Fruit fly (Drosophila melanogaster): ENCODE measurements around the gene CG12112.

dm6 chrX:8576675-8577074 is 16.7 kb upstream of the CG12112 start:
- TF ChIP-seq CG8301 (tag; optimal IDR thresholded peaks at IDR 0.05) (no peak), gl (tag; optimal IDR thresholded peaks at IDR 0.05) (no peak), Snoo (tag; optimal IDR thresholded peaks at IDR 0.05) (no peak), EcR (GFP tag; optimal IDR thresholded peaks at IDR 0.05) (no peak)

Measured in whole organism, pupa.